Worm (Caenorhabditis elegans) whole organism, L4 larva: Measurements from ENCODE around the gene C25F9.2.

Experiments used
- F26F4.8 ChIP-seq: fragments of 200-800 bp; sonication (Bioruptor generic); conservative IDR thresholded peaks from 2 replicates; pipeline ENCODE4 v1.3.6; 2022; ENCODE audit warnings: missing genetic modification characterization, missing compliant biosample characterization
- F37D6.2 ChIP-seq: sonication (generic microtip); optimal IDR thresholded peaks from 2 replicates; lab custom pipeline; 2016; ENCODE audit warnings: mild to moderate bottlenecking, missing genetic modification characterization, missing compliant biosample characterization
- T26A8.4 ChIP-seq: fragments of 200-800 bp; sonication (Bioruptor generic); IDR thresholded peaks from 2 replicates; pipeline ENCODE4 v1.3.6; 2022; ENCODE audit warnings: missing genetic modification characterization, missing compliant biosample characterization
- Y105C5A.15 ChIP-seq: fragments of 200-800 bp; sonication (Bioruptor generic); IDR thresholded peaks from 2 replicates; pipeline ENCODE4 v1.3.6; 2022; ENCODE audit warnings: missing genetic modification characterization, missing compliant biosample characterization
- aly-2 ChIP-seq: sonication (generic microtip); optimal IDR thresholded peaks from 2 replicates; lab custom pipeline; 2018; ENCODE audit warnings: missing biosample characterization, missing genetic modification characterization
- arid-1 ChIP-seq: fragments of 200-800 bp; sonication (Bioruptor generic); conservative IDR thresholded peaks from 2 replicates; pipeline ENCODE4 v1.3.6; 2022; ENCODE audit warnings: missing genetic modification reagents, missing genetic modification characterization, missing compliant biosample characterization
- ceh-32 ChIP-seq: sonication (generic microtip); optimal IDR thresholded peaks from 2 replicates; lab custom pipeline; 2016; ENCODE audit warnings: mild to moderate bottlenecking, missing genetic modification characterization, missing compliant biosample characterization; ENCODE audit not compliant: poor library complexity
- ceh-44 ChIP-seq: fragments of 200-800 bp; sonication (Bioruptor generic); IDR thresholded peaks from 2 replicates; pipeline ENCODE4 v1.3.6; 2022; ENCODE audit warnings: missing genetic modification reagents, missing genetic modification characterization, missing compliant biosample characterization
- ceh-62 ChIP-seq: sonication (generic microtip); optimal IDR thresholded peaks from 2 replicates; lab custom pipeline; 2017; ENCODE audit warnings: missing biosample characterization, missing genetic modification characterization
- ceh-82 ChIP-seq: sonication (generic microtip); optimal IDR thresholded peaks from 2 replicates; lab custom pipeline; 2017; ENCODE audit warnings: missing biosample characterization, missing genetic modification characterization
- ces-1 ChIP-seq: fragments of 150-350 bp; sonication (generic microtip); optimal IDR thresholded peaks from 4 replicates; lab custom pipeline; 2014; ENCODE audit warnings: missing biosample characterization, missing genetic modification reagents, missing genetic modification characterization
- cey-2 ChIP-seq: sonication (generic microtip); optimal IDR thresholded peaks from 3 replicates; lab custom pipeline; 2017; ENCODE audit warnings: missing genetic modification characterization, mild to moderate bottlenecking, missing compliant biosample characterization, antibody characterized with exemption, borderline replicate concordance; ENCODE audit not compliant: insufficient read depth
- ctbp-1 ChIP-seq: fragments of 200-800 bp; sonication (Bioruptor generic); IDR thresholded peaks from 2 replicates; pipeline ENCODE4 v1.3.6; 2022; ENCODE audit warnings: missing genetic modification reagents, missing genetic modification characterization, missing compliant biosample characterization
- daf-12 ChIP-seq: fragments of 150-350 bp; optimal IDR thresholded peaks from 2 replicates; lab custom pipeline; 2014; ENCODE audit warnings: missing biosample characterization, missing genetic modification reagents, missing genetic modification characterization
- daf-16 ChIP-seq, 3 experiments: sonication (generic microtip); optimal IDR thresholded peaks; 2 replicates each; lab custom pipeline; 2016 to 2017; ENCODE audit warnings: missing genetic modification characterization in 3 of 3, missing genetic modification reagents in 3 of 3, mild to moderate bottlenecking in 2 of 3, missing compliant biosample characterization in 2 of 3, missing biosample characterization in 1 of 3, moderate library complexity in 1 of 3
- daf-19 ChIP-seq: fragments of 200-800 bp; sonication (Bioruptor generic); conservative IDR thresholded peaks from 2 replicates; pipeline ENCODE4 v1.3.6; 2022; ENCODE audit warnings: missing genetic modification characterization, missing compliant biosample characterization
- dmd-6 ChIP-seq: fragments of 200-800 bp; sonication (Bioruptor generic); IDR thresholded peaks from 2 replicates; pipeline ENCODE4 v1.3.6; 2022; ENCODE audit warnings: missing genetic modification reagents, missing genetic modification characterization, missing compliant biosample characterization
- dmd-9 ChIP-seq: fragments of 200-800 bp; sonication (Bioruptor generic); IDR thresholded peaks from 2 replicates; pipeline ENCODE4 v1.3.6; 2022; ENCODE audit warnings: missing genetic modification reagents, missing genetic modification characterization, missing compliant biosample characterization
- duxl-1 ChIP-seq: sonication (generic microtip); optimal IDR thresholded peaks from 2 replicates; lab custom pipeline; 2016; ENCODE audit warnings: mild to moderate bottlenecking, missing genetic modification characterization, moderate library complexity, missing compliant biosample characterization; ENCODE audit not compliant: poor library complexity
- dve-1 ChIP-seq: sonication (generic microtip); optimal IDR thresholded peaks from 2 replicates; lab custom pipeline; 2017; ENCODE audit warnings: antibody characterized with exemption, mild to moderate bottlenecking, missing genetic modification characterization, missing compliant biosample characterization; ENCODE audit not compliant: insufficient read depth
- fkh-10 ChIP-seq: fragments of 150-350 bp; optimal IDR thresholded peaks from 2 replicates; lab custom pipeline; 2014; ENCODE audit warnings: missing biosample characterization, missing genetic modification reagents, missing genetic modification characterization
- hif-1 ChIP-seq, 2 experiments: sonication (generic microtip); optimal IDR thresholded peaks; 2 replicates each; lab custom pipeline; 2016 to 2017; ENCODE audit warnings: missing compliant biosample characterization in 2 of 2, missing genetic modification characterization in 2 of 2, missing genetic modification reagents in 2 of 2, missing genotype in 2 of 2, mild to moderate bottlenecking in 1 of 2
- hlh-11 ChIP-seq: fragments of 200-800 bp; sonication (Bioruptor generic); optimal IDR thresholded peaks from 2 replicates; lab custom pipeline; 2018; ENCODE audit warnings: mild to moderate bottlenecking, missing genetic modification characterization, missing compliant biosample characterization
- hlh-30 ChIP-seq: sonication (generic microtip); optimal IDR thresholded peaks from 2 replicates; lab custom pipeline; 2017; ENCODE audit warnings: antibody characterized with exemption, mild to moderate bottlenecking, missing genetic modification characterization, missing compliant biosample characterization; ENCODE audit not compliant: insufficient read depth
- lir-3 ChIP-seq: sonication (generic microtip); optimal IDR thresholded peaks from 2 replicates; lab custom pipeline; 2016; ENCODE audit warnings: mild to moderate bottlenecking, missing genetic modification characterization, missing compliant biosample characterization
- lsy-2 ChIP-seq, 2 experiments: fragments of 150-350 bp in 1 of 2; sonication (generic microtip) in 1 of 2; optimal IDR thresholded peaks; 2 replicates each; lab custom pipeline; 2014 to 2017; ENCODE audit warnings: missing biosample characterization in 2 of 2, missing genetic modification characterization in 2 of 2
- madf-5 ChIP-seq, 2 experiments: fragments of 200-800 bp; sonication (Bioruptor generic); IDR thresholded peaks; 2 replicates each; pipeline ENCODE4 v1.3.6; 2022; ENCODE audit warnings: missing compliant biosample characterization in 2 of 2, missing genetic modification characterization in 2 of 2
- mxl-3 ChIP-seq: fragments of 200-800 bp; sonication (Bioruptor generic); optimal IDR thresholded peaks from 2 replicates; lab custom pipeline; 2018; ENCODE audit warnings: mild to moderate bottlenecking, missing genetic modification characterization, missing compliant biosample characterization
- nhr-102 ChIP-seq: sonication (generic microtip); optimal IDR thresholded peaks from 2 replicates; lab custom pipeline; 2016; ENCODE audit warnings: mild to moderate bottlenecking, missing genetic modification characterization, moderate library complexity, missing compliant biosample characterization
- nhr-111 ChIP-seq: fragments of 200-800 bp; sonication (Bioruptor generic); optimal IDR thresholded peaks from 2 replicates; lab custom pipeline; 2018; ENCODE audit warnings: mild to moderate bottlenecking, missing genetic modification characterization, missing compliant biosample characterization
- nhr-28 ChIP-seq: fragments of 150-350 bp; optimal IDR thresholded peaks from 2 replicates; lab custom pipeline; 2014; ENCODE audit warnings: missing biosample characterization, missing genetic modification characterization
- nhr-41 ChIP-seq: fragments of 200-800 bp; sonication (Bioruptor generic); IDR thresholded peaks from 2 replicates; pipeline ENCODE4 v1.3.6; 2022; ENCODE audit warnings: missing genetic modification reagents, missing genetic modification characterization, missing compliant biosample characterization
- nhr-6 ChIP-seq: fragments of 150-350 bp; optimal IDR thresholded peaks from 2 replicates; lab custom pipeline; 2014; ENCODE audit warnings: missing biosample characterization, missing genetic modification characterization
- pha-4 ChIP-seq, 2 experiments: fragments of 150-350 bp in 1 of 2; fragments of 200-800 bp in 1 of 2; sonication (Bioruptor generic) in 1 of 2; IDR thresholded peaks in 1 of 2; optimal IDR thresholded peaks in 1 of 2; 2 replicates each; pipeline versions ENCODE4 v1.3.6 to Lab custom; 2014 to 2022; ENCODE audit warnings: missing genetic modification characterization in 2 of 2, missing genetic modification reagents in 2 of 2, missing biosample characterization in 1 of 2, missing compliant biosample characterization in 1 of 2
- pqm-1 ChIP-seq: sonication (generic microtip); optimal IDR thresholded peaks from 2 replicates; lab custom pipeline; 2017; ENCODE audit warnings: missing biosample characterization, missing genetic modification characterization
- rbr-2 ChIP-seq: sonication (generic microtip); optimal IDR thresholded peaks from 2 replicates; lab custom pipeline; 2016; ENCODE audit warnings: missing genotype, missing genetic modification characterization, missing compliant biosample characterization
- sdz-12 ChIP-seq: fragments of 200-800 bp; sonication (Bioruptor generic); optimal IDR thresholded peaks from 2 replicates; lab custom pipeline; 2018; ENCODE audit warnings: mild to moderate bottlenecking, missing genetic modification characterization, missing compliant biosample characterization
- skn-1 ChIP-seq: fragments of 150-350 bp; optimal IDR thresholded peaks from 2 replicates; lab custom pipeline; 2014; ENCODE audit warnings: missing biosample characterization, missing genetic modification characterization
- snpc-4 ChIP-seq: fragments of 150-350 bp; optimal IDR thresholded peaks from 2 replicates; lab custom pipeline; 2014; ENCODE audit warnings: missing biosample characterization, missing genetic modification characterization
- spr-3 ChIP-seq: fragments of 200-800 bp; sonication (Bioruptor generic); optimal IDR thresholded peaks from 2 replicates; lab custom pipeline; 2018; ENCODE audit warnings: mild to moderate bottlenecking, missing genetic modification characterization, missing compliant biosample characterization
- tag-97 ChIP-seq: fragments of 200-800 bp; sonication (Bioruptor generic); IDR thresholded peaks from 2 replicates; pipeline ENCODE4 v1.3.6; 2022; ENCODE audit warnings: missing genetic modification characterization, missing compliant biosample characterization
- tra-1 ChIP-seq: fragments of 200-800 bp; sonication (Bioruptor generic); IDR thresholded peaks from 2 replicates; pipeline ENCODE4 v1.3.6; 2022; ENCODE audit warnings: missing genetic modification reagents, missing genetic modification characterization, missing compliant biosample characterization
- unc-39 ChIP-seq: sonication (generic microtip); optimal IDR thresholded peaks from 2 replicates; lab custom pipeline; 2017; ENCODE audit warnings: missing biosample characterization, missing genetic modification characterization
- unc-62 ChIP-seq, 3 experiments: fragments of 150-350 bp in 1 of 3; sonication (generic microtip); optimal IDR thresholded peaks in 2 of 3; peaks in 1 of 3; 1 replicate in 1 of 3; 2 replicates in 2 of 3; lab custom pipeline; 2014 to 2017; ENCODE audit warnings: missing biosample characterization in 3 of 3, missing genetic modification characterization in 3 of 3, missing genetic modification reagents in 3 of 3, missing genotype in 1 of 3
- vab-7 ChIP-seq: fragments of 200-800 bp; sonication (Bioruptor generic); IDR thresholded peaks from 2 replicates; pipeline ENCODE4 v1.3.6; 2022; ENCODE audit warnings: missing genetic modification reagents, missing genetic modification characterization, missing compliant biosample characterization
- zfp-3 ChIP-seq: fragments of 200-800 bp; sonication (Bioruptor generic); conservative IDR thresholded peaks from 2 replicates; pipeline ENCODE4 v1.3.6; 2022; ENCODE audit warnings: missing genetic modification reagents, missing genetic modification characterization, missing compliant biosample characterization
- zip-2 ChIP-seq: fragments of 150-350 bp; optimal IDR thresholded peaks from 2 replicates; lab custom pipeline; 2014; ENCODE audit warnings: missing biosample characterization, missing genetic modification characterization
- ztf-11 ChIP-seq: fragments of 150-350 bp; optimal IDR thresholded peaks from 2 replicates; lab custom pipeline; 2014; ENCODE audit warnings: missing biosample characterization, missing genetic modification characterization
- ztf-7 ChIP-seq: fragments of 150-350 bp; optimal IDR thresholded peaks from 2 replicates; lab custom pipeline; 2014; ENCODE audit warnings: missing biosample characterization, missing genetic modification characterization

The C25F9.2 gene

ce11 chrV:19410663-19411062 is 10.6 kb upstream of the C25F9.2 start, which contains the start of gene C25F9.5:
TSS of gene C25F9.5 (minus strand) at chrV:19410857.
- TF ChIP-seq ceh-82 (tag; lab: Kevin White, UChicago): no peak
- no peak for TF ChIP-seq nhr-111
- peak; percentile 12 for TF ChIP-seq duxl-1 (tag; lab: Kevin White, UChicago)
- no peak for TF ChIP-seq ztf-11 (tag; lab: Kevin White, UChicago)
- no peak for TF ChIP-seq F26F4.8 (GFP tag; lab: Robert Waterston, UW)
- TF ChIP-seq ceh-62 (tag; lab: Kevin White, UChicago): no peak
- TF ChIP-seq rbr-2: no peak
- no peak for TF ChIP-seq ztf-7
- no peak for TF ChIP-seq zip-2
- TF ChIP-seq nhr-28 (tag; lab: Kevin White, UChicago): peak; percentile 47
- no peak for TF ChIP-seq lir-3 (tag; lab: Kevin White, UChicago)
- no peak for TF ChIP-seq tag-97 (GFP tag; lab: Robert Waterston, UW)
- no peak for TF ChIP-seq nhr-6 (tag; lab: Kevin White, UChicago)
- TF ChIP-seq daf-12 (tag; lab: Kevin White, UChicago): no peak
- TF ChIP-seq dmd-6: peak; percentile 53; the same call in 1 of the 2 replicates
- TF ChIP-seq lsy-2 (tag; optimal IDR thresholded peaks at IDR 0.05; lab: Kevin White, UChicago): no peak
- TF ChIP-seq T26A8.4: no peak
- no peak for TF ChIP-seq daf-16 (GFP tag; optimal IDR thresholded peaks at IDR 0.05; lab: Kevin White, UChicago)
- peak; percentile 66 for TF ChIP-seq daf-16 (tag; optimal IDR thresholded peaks at IDR 0.05; lab: Kevin White, UChicago)
- TF ChIP-seq F37D6.2: no peak
- TF ChIP-seq ceh-44: no peak
- no peak for TF ChIP-seq hlh-30 (tag; lab: Kevin White, UChicago)
- TF ChIP-seq mxl-3 (GFP tag; lab: Kevin White, UChicago): no peak
- TF ChIP-seq spr-3: no peak
- no peak for TF ChIP-seq tra-1 (GFP tag; lab: Robert Waterston, UW)
- TF ChIP-seq dve-1: peak; percentile 56
- TF ChIP-seq hlh-11 (tag; lab: Kevin White, UChicago): peak; percentile 48
- no peak for TF ChIP-seq vab-7 (GFP tag; lab: Robert Waterston, UW)
- no peak for TF ChIP-seq unc-62 (GFP tag; optimal IDR thresholded peaks at IDR 0.05 in 1 of 2; lab: Kevin White, UChicago)
- no peak for TF ChIP-seq unc-62 (tag; optimal IDR thresholded peaks at IDR 0.05; lab: Kevin White, UChicago)
- no peak for TF ChIP-seq madf-5 (GFP tag; IDR thresholded peaks at IDR 0.05; lab: Robert Waterston, UW)
- no peak for TF ChIP-seq arid-1 (GFP tag; lab: Robert Waterston, UW)
- no peak for TF ChIP-seq daf-19
- TF ChIP-seq aly-2 (tag; lab: Kevin White, UChicago): no peak
- TF ChIP-seq sdz-12 (GFP tag; lab: Kevin White, UChicago): no peak
- TF ChIP-seq snpc-4 (tag; lab: Kevin White, UChicago): no peak
- no peak for TF ChIP-seq ctbp-1 (GFP tag; lab: Robert Waterston, UW)
- no peak for TF ChIP-seq ceh-32 (tag; lab: Kevin White, UChicago)
- TF ChIP-seq skn-1 (tag; lab: Kevin White, UChicago): no peak
- TF ChIP-seq nhr-102 (tag; lab: Kevin White, UChicago): no peak
- no peak for TF ChIP-seq dmd-9
- TF ChIP-seq unc-39 (tag; lab: Kevin White, UChicago): no peak
- peak; percentile 87 for TF ChIP-seq pqm-1 (tag; lab: Kevin White, UChicago)
- no peak for TF ChIP-seq cey-2
- TF ChIP-seq pha-4 (GFP tag; IDR thresholded peaks at IDR 0.05; lab: Robert Waterston, UW): no peak
- no peak for TF ChIP-seq pha-4 (tag; optimal IDR thresholded peaks at IDR 0.05; lab: Kevin White, UChicago)
- no peak for TF ChIP-seq zfp-3 (GFP tag; lab: Robert Waterston, UW)
- TF ChIP-seq fkh-10 (GFP tag; lab: Kevin White, UChicago): no peak
- TF ChIP-seq nhr-41 (GFP tag; lab: Robert Waterston, UW): no peak
- no peak for TF ChIP-seq ces-1 (GFP tag; lab: Kevin White, UChicago)
- no peak for TF ChIP-seq hif-1 (tag; optimal IDR thresholded peaks at IDR 0.05; lab: Kevin White, UChicago)
- no peak for TF ChIP-seq Y105C5A.15
